Fruit fly (Drosophila melanogaster): ENCODE data around the gene RpLP0.
A peak's percentile ranks its signal among the peaks of the same experiment; 100 is the strongest.

RpLP0 gene

DNA sequence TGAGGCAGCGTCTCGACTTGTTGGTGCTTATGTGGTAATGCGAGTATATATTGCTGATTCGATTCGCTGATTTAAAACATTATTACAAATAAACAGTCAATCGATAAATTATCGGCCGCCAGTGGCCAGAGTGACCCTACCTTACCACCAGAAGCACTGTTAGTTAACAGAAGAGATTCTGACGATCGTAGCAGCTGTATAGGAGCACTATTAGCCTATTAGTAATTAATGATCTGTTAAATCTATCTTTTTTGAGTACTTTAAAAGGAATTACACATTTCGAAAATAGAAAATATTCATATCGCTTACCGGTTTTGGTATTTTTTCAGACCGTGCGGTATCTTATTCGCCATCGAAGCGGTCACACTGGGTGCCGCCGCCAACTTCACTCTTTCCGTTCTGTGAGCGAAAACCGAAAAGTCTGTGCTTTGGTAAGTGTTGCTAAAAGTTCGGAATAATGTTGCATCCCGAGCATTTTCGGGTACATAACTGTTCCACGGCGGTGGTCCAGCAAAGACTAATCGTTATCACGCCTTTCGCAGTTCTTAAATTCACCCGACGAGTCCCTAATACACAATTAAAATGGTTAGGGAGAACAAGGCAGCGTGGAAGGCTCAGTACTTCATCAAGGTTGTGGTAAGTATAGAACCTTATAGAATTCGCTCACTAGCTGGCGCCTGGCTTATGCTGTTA lies at the start of gene RpLP0, which contains the start of gene CG7130:
Gene RpLP0 (plus strand): TSS at position 162 of the 693 bp plus-strand sequence.
Gene CG7130 (minus strand): TSS at position 51 of the 693 bp plus-strand sequence.
- TF ChIP-seq CTCF (optimal IDR thresholded peaks at IDR 0.05): peak in 1 of 2 experiments; percentile 29
- no peak for TF ChIP-seq CG8478 (optimal IDR thresholded peaks at IDR 0.05)

DNA sequence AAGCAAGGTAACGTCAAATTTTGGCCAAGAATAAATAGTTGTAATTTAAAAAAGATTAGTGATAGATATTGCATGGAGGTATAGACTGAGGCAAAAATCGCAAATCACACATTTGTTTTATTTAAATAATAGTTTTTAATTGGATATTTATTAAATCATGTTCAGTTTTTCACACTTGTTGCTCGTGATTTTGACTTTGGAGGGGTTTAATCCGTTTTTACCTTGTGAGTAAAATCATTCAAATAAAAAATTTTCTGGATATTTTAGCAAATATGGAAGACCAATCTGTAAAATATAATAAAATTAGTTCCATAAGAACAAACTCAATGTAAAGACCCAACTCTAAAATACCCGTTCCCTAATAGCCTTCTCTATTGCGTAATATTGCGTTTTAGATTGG lies 47.4 kb upstream of the RpLP0 start, which contains the start of gene CG7140:
Gene CG7140 (minus strand): TSS at position 101 of the 400 bp plus-strand sequence.
- TF ChIP-seq CTCF (optimal IDR thresholded peaks at IDR 0.05) (no peak), CG8478 (optimal IDR thresholded peaks at IDR 0.05) (no peak)

DNA sequence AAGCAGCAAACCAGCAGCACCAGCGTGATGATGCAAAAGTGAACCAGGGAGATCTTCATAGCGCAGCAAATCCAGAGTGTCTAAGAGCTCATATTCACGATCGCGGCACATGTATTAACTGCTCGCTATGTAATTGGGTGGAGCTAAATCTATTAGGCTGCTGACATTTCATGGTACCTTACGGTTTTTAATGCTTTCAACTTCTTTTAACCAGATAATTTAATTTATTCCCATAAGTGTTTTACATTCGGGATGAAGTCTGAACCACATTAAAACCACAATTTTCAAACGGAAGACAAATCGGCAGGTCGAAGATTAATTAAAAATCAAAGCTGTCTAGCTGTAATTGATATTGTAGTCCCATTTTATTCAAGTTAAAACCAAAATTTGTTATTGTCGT lies 46.0 kb upstream of the RpLP0 start, which contains the start of gene CG43392:
Gene CG43392 (minus strand): TSS at position 101 of the 400 bp plus-strand sequence.
- TF ChIP-seq CG8478 (optimal IDR thresholded peaks at IDR 0.05): no peak
- no peak for TF ChIP-seq CTCF (optimal IDR thresholded peaks at IDR 0.05)

- TF ChIP-seq CTCF (optimal IDR thresholded peaks at IDR 0.05) (no peak), CG8478 (optimal IDR thresholded peaks at IDR 0.05) (no peak)
Measured at dm6 chr3L:22034717-22035116, 41.0 kb upstream of the RpLP0 start, which contains the start of gene Oct-TyrR. TSS of gene Oct-TyrR (plus strand) at chr3L:22035003.

DNA sequence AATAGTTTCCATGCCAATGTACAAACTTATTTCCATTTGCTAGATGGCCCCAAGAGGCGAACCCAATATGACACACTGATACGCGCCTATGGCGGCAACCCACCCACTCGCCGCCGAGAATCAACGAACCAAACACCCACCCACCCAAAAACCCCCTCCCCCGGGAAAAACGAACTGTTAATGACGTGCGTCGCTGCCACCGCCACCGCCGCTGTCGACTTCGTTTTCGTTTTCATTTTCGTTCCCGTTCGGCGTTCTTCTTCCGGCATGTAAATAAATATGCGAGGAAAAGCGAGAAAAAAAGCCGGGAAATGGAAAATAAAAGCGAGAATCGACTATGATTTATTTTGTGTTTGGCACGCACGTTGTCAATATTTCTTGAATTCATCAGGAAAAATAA lies 24.5 kb upstream of the RpLP0 start:
- TF ChIP-seq CTCF (optimal IDR thresholded peaks at IDR 0.05) (no peak), CG8478 (optimal IDR thresholded peaks at IDR 0.05) (no peak)

DNA sequence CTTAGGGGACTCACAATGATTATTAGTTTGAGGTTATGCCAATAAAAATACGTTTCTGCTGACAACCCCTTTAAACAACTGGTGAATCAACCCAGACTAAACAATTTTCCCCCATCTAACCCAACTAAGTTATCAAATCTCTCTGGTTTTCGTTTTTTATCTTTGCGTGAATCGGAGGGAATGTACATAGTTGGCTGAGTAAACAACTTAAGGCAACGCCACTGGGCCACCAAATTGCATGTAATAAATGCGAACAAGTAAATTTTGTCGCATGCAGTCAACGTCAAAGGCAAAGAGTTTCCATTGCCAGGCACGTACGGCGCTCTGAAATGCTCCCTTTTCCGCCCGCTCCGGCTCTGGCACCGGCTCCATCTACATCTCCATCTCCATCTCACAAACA lies 22.3 kb upstream of the RpLP0 start:
- TF ChIP-seq CTCF (optimal IDR thresholded peaks at IDR 0.05) (no peak), CG8478 (optimal IDR thresholded peaks at IDR 0.05) (no peak)

- TF ChIP-seq CG8478 (optimal IDR thresholded peaks at IDR 0.05): no peak
- no peak for TF ChIP-seq CTCF (optimal IDR thresholded peaks at IDR 0.05)
Measured at dm6 chr3L:22063833-22064232, 11.8 kb upstream of the RpLP0 start.

DNA sequence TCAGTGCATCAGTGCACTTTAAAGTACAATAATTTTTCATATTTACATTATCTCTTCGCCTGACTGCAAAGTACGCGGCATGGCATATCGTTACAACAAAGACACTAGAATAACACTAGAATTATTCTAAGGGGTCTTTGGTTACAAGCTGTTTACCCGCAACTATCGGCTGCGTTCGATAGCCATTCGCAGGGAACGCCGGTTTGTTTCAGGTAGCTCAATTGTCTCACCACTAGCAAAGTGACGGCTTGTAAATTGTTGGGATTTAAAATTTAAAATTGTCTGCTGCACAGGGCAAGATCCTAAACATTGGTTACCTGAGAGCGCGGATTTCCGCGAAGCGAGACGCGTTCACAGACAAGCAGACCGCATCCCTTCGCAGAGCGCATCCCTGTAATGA lies 10.0 kb upstream of the RpLP0 start, which contains the start of gene CG14561:
Gene CG14561 (plus strand): TSS at position 214 of the 400 bp plus-strand sequence.
- TF ChIP-seq CG8478 (optimal IDR thresholded peaks at IDR 0.05): no peak
- peak; percentile 16 to 41 for TF ChIP-seq CTCF (optimal IDR thresholded peaks at IDR 0.05)

DNA sequence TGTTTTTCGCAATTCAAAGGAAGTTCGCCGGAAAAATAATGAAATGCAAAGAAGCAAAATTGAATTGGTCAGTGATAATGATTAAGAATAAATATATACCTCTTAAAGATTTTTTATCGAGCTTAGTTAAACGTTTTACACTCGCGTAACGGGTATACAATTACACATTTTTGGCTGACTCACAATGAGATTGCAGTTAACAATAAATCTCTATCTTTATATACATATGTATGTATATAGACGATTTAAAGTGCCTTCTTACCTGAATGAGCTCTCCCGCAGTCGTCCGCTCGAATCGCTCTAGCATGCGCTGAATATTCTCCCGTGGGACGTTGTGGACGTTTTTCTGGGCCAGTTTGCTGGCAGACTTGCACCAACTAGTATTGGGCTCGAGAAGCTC lies 5.2 kb upstream of the RpLP0 start:
- TF ChIP-seq CTCF (optimal IDR thresholded peaks at IDR 0.05) (no peak), CG8478 (optimal IDR thresholded peaks at IDR 0.05) (no peak)

DNA sequence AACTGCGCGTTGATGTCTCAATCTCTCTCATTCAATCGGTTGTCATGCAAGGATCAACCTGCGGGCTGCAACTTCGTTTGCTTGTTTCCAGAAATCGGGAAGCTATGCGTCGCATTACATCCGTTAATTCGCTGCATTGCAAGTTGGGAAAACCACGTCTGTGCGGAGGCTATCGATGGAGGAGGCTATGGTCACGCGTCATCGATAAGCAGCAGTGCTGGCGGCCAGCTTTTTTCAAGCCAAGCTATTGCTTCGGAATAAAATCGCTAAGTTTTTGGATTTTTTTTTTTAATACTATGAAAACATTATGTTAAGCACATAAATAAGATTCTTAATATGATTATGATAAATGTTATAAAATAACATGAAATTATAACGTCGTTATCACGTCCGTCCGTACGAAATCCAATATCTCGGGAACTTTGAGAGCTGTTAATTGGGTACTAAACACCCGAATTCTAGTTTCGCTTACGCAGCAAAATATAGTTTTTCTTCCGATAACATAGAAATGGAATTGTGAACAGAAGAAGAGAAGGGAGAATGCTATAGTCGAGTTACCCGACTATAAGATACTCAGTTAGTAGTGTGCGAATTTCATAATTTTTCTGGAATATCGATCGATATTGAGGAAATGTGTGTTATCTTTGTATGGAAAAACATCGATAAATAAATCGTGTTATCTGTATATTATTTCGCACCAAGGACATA lies 3.8 kb upstream of the RpLP0 start, which contains the start of gene CG7139:
Gene CG7139 (minus strand): TSS at position 162 of the 708 bp plus-strand sequence.
- TF ChIP-seq CG8478 (optimal IDR thresholded peaks at IDR 0.05) (no peak), CTCF (optimal IDR thresholded peaks at IDR 0.05) (no peak)

DNA sequence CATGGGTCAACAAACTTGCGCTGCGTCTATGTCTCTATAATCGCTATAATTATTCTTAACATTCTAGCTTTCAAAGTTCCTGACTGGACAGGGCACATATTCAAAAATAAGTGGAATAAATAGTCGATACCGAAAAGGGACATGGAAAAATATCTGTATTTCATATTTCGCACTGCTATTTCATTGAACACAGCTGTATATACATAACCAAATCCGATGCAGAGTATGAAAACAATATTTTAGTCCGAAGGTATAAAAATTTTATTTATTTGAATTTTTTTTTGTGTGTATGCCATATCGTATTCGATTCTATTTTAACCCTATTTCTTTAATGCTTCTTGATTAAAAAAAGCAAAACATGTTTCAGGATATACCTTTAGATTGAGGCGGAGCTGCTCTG lies 2.8 kb upstream of the RpLP0 start:
- TF ChIP-seq CTCF (optimal IDR thresholded peaks at IDR 0.05): no peak
- TF ChIP-seq CG8478 (optimal IDR thresholded peaks at IDR 0.05): no peak

dm6 chr3L:22074347-22074971 lies 1.2 kb upstream of the RpLP0 start, which contains the start of gene CG7133:
TSS of gene CG7133 (minus strand) at chr3L:22074523.
- no peak for TF ChIP-seq CTCF (optimal IDR thresholded peaks at IDR 0.05)

DNA sequence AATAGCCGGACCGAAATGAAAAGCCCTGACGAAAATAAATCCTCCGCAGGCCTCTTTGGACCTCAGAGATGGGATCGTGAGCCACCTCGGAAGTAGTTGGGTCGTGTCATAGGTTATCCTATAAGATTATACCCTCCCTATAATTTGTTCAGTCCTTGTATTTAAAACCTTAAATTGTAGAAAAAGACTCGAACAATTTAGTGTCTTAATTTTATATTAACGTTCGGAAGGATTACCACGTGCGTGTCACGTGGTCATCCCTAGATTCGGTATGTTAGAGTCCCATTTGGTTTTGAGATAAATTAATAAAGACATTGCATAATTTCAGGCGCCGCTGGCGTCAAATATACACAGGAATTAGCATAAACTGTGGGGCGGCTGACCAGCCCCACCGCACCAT lies 2.4 kb downstream of the RpLP0 start:
- TF ChIP-seq CTCF (optimal IDR thresholded peaks at IDR 0.05) (no peak), CG8478 (optimal IDR thresholded peaks at IDR 0.05) (no peak)

DNA sequence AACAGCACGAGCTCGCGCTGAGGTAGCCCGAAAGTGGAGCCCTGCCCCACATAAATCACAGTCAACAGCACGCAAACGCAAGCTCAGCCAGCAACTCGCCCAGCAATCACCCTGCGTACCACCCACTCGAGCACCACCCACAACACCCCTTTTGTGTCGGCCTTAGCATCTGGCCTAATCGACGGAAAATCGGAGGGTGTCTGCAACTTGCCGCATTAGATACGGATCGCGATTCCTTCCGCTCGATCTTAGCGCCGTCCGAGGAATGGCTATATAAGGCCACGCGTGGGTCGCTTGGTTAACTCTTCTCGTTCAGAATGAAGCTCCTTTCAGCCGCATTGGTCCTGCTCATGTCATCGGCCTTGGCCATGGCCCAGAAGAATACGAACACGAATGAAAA lies 4.4 kb downstream of the RpLP0 start, which contains the start of gene Sfp79B:
Gene Sfp79B (plus strand): TSS at position 301 of the 400 bp plus-strand sequence.
- TF ChIP-seq CG8478 (optimal IDR thresholded peaks at IDR 0.05) (no peak), CTCF (optimal IDR thresholded peaks at IDR 0.05) (no peak)

dm6 chr3L:22082420-22082819 lies 6.8 kb downstream of the RpLP0 start, which contains the start of gene msopa:
TSS of gene msopa (plus strand) at chr3L:22082720.
- TF ChIP-seq CG8478 (optimal IDR thresholded peaks at IDR 0.05): no peak

Data from S2 (cell line).